Worm (Caenorhabditis elegans) whole organism, L3 larva: ENCODE measurements around the gene srp-6.

Source experiments
- aly-2 ChIP-seq: fragments of 150-350 bp; optimal IDR thresholded peaks from 2 replicates; lab custom pipeline; 2014; ENCODE audit warnings: missing biosample characterization, missing genetic modification characterization
- ama-1 ChIP-seq: fragments of 150-350 bp; optimal IDR thresholded peaks from 2 replicates; lab custom pipeline; 2018
- ceh-28 ChIP-seq: fragments of 150-350 bp; optimal IDR thresholded peaks from 2 replicates; lab custom pipeline; 2014; ENCODE audit warnings: missing biosample characterization, missing genetic modification reagents, missing genetic modification characterization
- fos-1 ChIP-seq: fragments of 150-350 bp; optimal IDR thresholded peaks from 2 replicates; lab custom pipeline; 2014; ENCODE audit warnings: missing biosample characterization, missing genetic modification characterization
- jun-1 ChIP-seq: fragments of 150-350 bp; optimal IDR thresholded peaks from 2 replicates; lab custom pipeline; 2014; ENCODE audit warnings: missing biosample characterization, missing genetic modification reagents, missing genetic modification characterization
- nhr-11 ChIP-seq: fragments of 150-350 bp; optimal IDR thresholded peaks from 2 replicates; lab custom pipeline; 2014; ENCODE audit warnings: missing biosample characterization, missing genetic modification characterization
- nhr-12 ChIP-seq: fragments of 150-350 bp; optimal IDR thresholded peaks from 2 replicates; lab custom pipeline; 2014; ENCODE audit warnings: missing biosample characterization, missing genetic modification characterization
- nhr-28 ChIP-seq: fragments of 150-350 bp; optimal IDR thresholded peaks from 2 replicates; lab custom pipeline; 2014; ENCODE audit warnings: missing biosample characterization, missing genetic modification characterization
- unc-62 ChIP-seq: fragments of 150-350 bp; sonication (generic microtip); optimal IDR thresholded peaks from 4 replicates; lab custom pipeline; 2014; ENCODE audit warnings: missing biosample characterization, missing genetic modification reagents, missing genetic modification characterization
- ztf-4 ChIP-seq: fragments of 150-350 bp; optimal IDR thresholded peaks from 2 replicates; lab custom pipeline; 2014; ENCODE audit warnings: missing biosample characterization, missing genetic modification characterization

DNA sequence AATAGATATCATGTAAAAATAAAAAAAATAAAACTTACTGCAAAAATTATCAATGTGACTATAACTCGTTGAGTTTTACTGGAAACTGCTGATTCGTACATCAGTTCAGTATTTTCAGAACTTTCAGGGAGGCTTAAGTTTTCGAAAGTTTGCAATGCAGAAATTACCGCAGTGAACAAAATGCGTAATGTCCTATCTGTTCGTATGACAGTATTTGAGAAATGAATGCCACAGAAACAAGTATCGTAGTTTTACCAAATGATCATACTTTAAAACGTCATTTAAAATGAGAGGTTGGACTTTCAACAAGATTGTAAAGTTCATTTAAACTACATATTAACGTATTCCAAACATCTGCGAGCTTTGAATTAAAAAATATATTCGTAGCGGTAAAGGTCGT lies 29.2 kb downstream of the srp-6 start, which contains the start of gene C03G6.21:
- TF ChIP-seq aly-2 (no peak), ceh-28 (tag; lab: Kevin White, UChicago) (no peak), jun-1 (no peak), unc-62 (GFP tag; lab: Kevin White, UChicago) (no peak), nhr-11 (no peak), ama-1 (lab: Kevin White, UChicago) (no peak), ztf-4 (tag; lab: Kevin White, UChicago) (no peak), fos-1 (no peak), nhr-28 (tag; lab: Kevin White, UChicago) (no peak), nhr-12 (tag; lab: Kevin White, UChicago) (no peak)
